Fruit fly (Drosophila melanogaster) whole organism, prepupa: ENCODE results near the gene CG15742.

Experiments used
- CG11902 ChIP-seq: fragments of 200-800 bp; sonication (Bioruptor generic); optimal IDR thresholded peaks from 3 replicates; lab custom pipeline; 2016; ENCODE audit warnings: missing biosample characterization, missing genetic modification characterization
- CG3919 ChIP-seq: fragments of 200-800 bp; sonication (Bioruptor generic); optimal IDR thresholded peaks from 3 replicates; lab custom pipeline; 2016; ENCODE audit warnings: missing biosample characterization, missing genetic modification characterization
- CG6276 ChIP-seq: fragments of 200-800 bp; sonication (Bioruptor generic); optimal IDR thresholded peaks from 2 replicates; lab custom pipeline; 2017; ENCODE audit warnings: missing biosample characterization, mild to moderate bottlenecking, missing genetic modification characterization
- CG6792 ChIP-seq: fragments of 200-800 bp; sonication (Bioruptor generic); optimal IDR thresholded peaks from 3 replicates; lab custom pipeline; 2016; ENCODE audit warnings: missing biosample characterization, missing genetic modification characterization
- CG6808 ChIP-seq: fragments of 200-800 bp; sonication (Bioruptor generic); optimal IDR thresholded peaks from 3 replicates; lab custom pipeline; 2017; ENCODE audit warnings: missing biosample characterization, missing genetic modification characterization, mild to moderate bottlenecking, moderate library complexity, missing genetic modification reagents
- Gug ChIP-seq: fragments of 200-800 bp; sonication (Bioruptor generic); IDR thresholded peaks from 2 replicates; pipeline ENCODE4 v1.3.6; 2022; ENCODE audit warnings: missing biosample characterization, missing genetic modification characterization
- Met ChIP-seq: fragments of 200-800 bp; sonication (Bioruptor generic); optimal IDR thresholded peaks from 3 replicates; lab custom pipeline; 2016; ENCODE audit warnings: missing biosample characterization, missing genetic modification characterization
- fd85E ChIP-seq: fragments of 200-800 bp; sonication (Bioruptor generic); optimal IDR thresholded peaks from 3 replicates; lab custom pipeline; 2016; ENCODE audit warnings: missing biosample characterization, missing genetic modification characterization
- fkh ChIP-seq: fragments of 200-800 bp; sonication (Bioruptor generic); optimal IDR thresholded peaks from 3 replicates; lab custom pipeline; 2017; ENCODE audit warnings: missing biosample characterization, mild to moderate bottlenecking, missing genetic modification characterization, moderate library complexity
- net ChIP-seq: fragments of 200-800 bp; sonication (Bioruptor generic); optimal IDR thresholded peaks from 3 replicates; lab custom pipeline; 2016; ENCODE audit warnings: missing biosample characterization, missing genetic modification characterization

dm6 chrX:13208554-13208953, 49.7 kb downstream of the CG15742 start:
- TF ChIP-seq Gug (GFP tag; lab: Robert Waterston, UW) = no peak
- no peak for TF ChIP-seq CG6792 (GFP tag; lab: Kevin White, UChicago)
- no peak for TF ChIP-seq CG6808 (GFP tag; lab: Kevin White, UChicago)
- no peak for TF ChIP-seq fd85E
- no peak for TF ChIP-seq CG11902
- no peak for TF ChIP-seq CG6276
- TF ChIP-seq net = no peak
- TF ChIP-seq Met = no peak
- TF ChIP-seq CG3919 (GFP tag; lab: Kevin White, UChicago) = no peak
- TF ChIP-seq fkh (GFP tag; lab: Kevin White, UChicago) = no peak
